Worm (Caenorhabditis elegans) whole organism, early embryonic: ENCODE results near the gene F40E10.5.

ENCODE experiments used
- ama-1 ChIP-seq: fragments of 150-350 bp; optimal IDR thresholded peaks from 2 replicates; lab custom pipeline; 2014
- ets-7 ChIP-seq: sonication (generic microtip); optimal IDR thresholded peaks from 2 replicates; lab custom pipeline; 2016; ENCODE audit warnings: missing genotype, missing genetic modification characterization, missing compliant biosample characterization
- flt-1 ChIP-seq: fragments of 200-800 bp; sonication (Bioruptor generic); IDR thresholded peaks from 2 replicates; pipeline ENCODE4 v1.3.6; 2022; ENCODE audit warnings: missing genetic modification characterization, missing compliant biosample characterization
- hmbx-1 ChIP-seq: sonication (generic microtip); optimal IDR thresholded peaks from 2 replicates; lab custom pipeline; 2016; ENCODE audit warnings: mild to moderate bottlenecking, missing genetic modification characterization, missing compliant biosample characterization
- hmg-4 ChIP-seq: fragments of 200-800 bp; sonication (Bioruptor generic); optimal IDR thresholded peaks from 2 replicates; lab custom pipeline; 2018; ENCODE audit warnings: mild to moderate bottlenecking, missing genetic modification characterization, missing compliant biosample characterization
- hnd-1 ChIP-seq: sonication (generic microtip); optimal IDR thresholded peaks from 2 replicates; lab custom pipeline; 2016; ENCODE audit warnings: missing genetic modification characterization, missing compliant biosample characterization
- scrt-1 ChIP-seq: fragments of 200-800 bp; sonication (Bioruptor generic); IDR thresholded peaks from 2 replicates; pipeline ENCODE4 v1.3.6; 2022; ENCODE audit warnings: missing genetic modification characterization, missing compliant biosample characterization
- tbx-11 ChIP-seq: fragments of 200-800 bp; sonication (Bioruptor generic); IDR thresholded peaks from 2 replicates; pipeline ENCODE4 v1.3.6; 2022; ENCODE audit warnings: missing genetic modification characterization, missing compliant biosample characterization

DNA sequence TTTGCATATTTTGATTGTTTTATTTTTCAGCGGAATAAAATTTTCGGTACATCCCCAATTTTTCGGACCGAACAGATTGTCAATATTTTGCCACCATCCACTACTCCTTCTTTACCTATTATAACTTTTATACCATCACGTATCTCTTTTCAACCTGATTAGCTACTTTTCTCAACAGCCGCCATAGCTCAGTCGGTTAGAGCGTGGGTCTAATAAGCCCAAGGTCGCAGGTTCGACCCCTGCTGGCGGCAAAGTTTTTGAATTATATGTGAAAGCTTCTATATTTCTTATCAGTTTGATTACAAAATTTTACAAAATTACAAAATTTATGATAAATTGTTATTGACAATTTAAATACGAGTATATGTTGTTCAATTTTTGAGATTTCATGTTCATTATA is 22.6 kb upstream of the F40E10.5 start:
- TF ChIP-seq ama-1 (lab: Kevin White, UChicago) = no peak
- TF ChIP-seq flt-1 (GFP tag; lab: Robert Waterston, UW) = no peak
- no peak for TF ChIP-seq scrt-1
- TF ChIP-seq hmg-4 (GFP tag; lab: Kevin White, UChicago) = no peak
- no peak for TF ChIP-seq ets-7 (tag; lab: Kevin White, UChicago)
- TF ChIP-seq hnd-1 (tag; lab: Kevin White, UChicago) = no peak
- TF ChIP-seq tbx-11 (GFP tag; lab: Robert Waterston, UW) = no peak
- no peak for TF ChIP-seq hmbx-1
